Fruit fly (Drosophila melanogaster) whole organism, embryonic: ENCODE measurements around the gene Tace.
A peak's percentile ranks its signal among the peaks of the same experiment; 100 is the strongest.

Source experiments
- Adf1 ChIP-seq: fragments of 200-800 bp; sonication (Bioruptor generic); IDR thresholded peaks from 2 replicates; pipeline ENCODE4 v1.3.6; 2022; ENCODE audit warnings: missing biosample characterization, missing genetic modification characterization
- Antp ChIP-seq: fragments of 200-800 bp; sonication (Bioruptor generic); optimal IDR thresholded peaks from 3 replicates; lab custom pipeline; 2016; ENCODE audit warnings: missing biosample characterization, missing genetic modification characterization
- Atf3 ChIP-seq: fragments of 200-800 bp; sonication (Bioruptor generic); optimal IDR thresholded peaks from 3 replicates; lab custom pipeline; 2016; ENCODE audit warnings: missing biosample characterization, missing genetic modification characterization
- BEAF-32 ChIP-seq: fragments of 200-800 bp; sonication (Bioruptor generic); optimal IDR thresholded peaks from 3 replicates; lab custom pipeline; 2017; ENCODE audit warnings: missing biosample characterization, missing genetic modification characterization, mild to moderate bottlenecking, moderate library complexity, missing genetic modification reagents
- CG10431 ChIP-seq: fragments of 200-800 bp; sonication (Bioruptor generic); optimal IDR thresholded peaks from 3 replicates; lab custom pipeline; 2018; ENCODE audit warnings: missing biosample characterization, mild to moderate bottlenecking, missing genetic modification characterization
- CG12155 ChIP-seq: fragments of 200-800 bp; sonication (Bioruptor generic); optimal IDR thresholded peaks from 3 replicates; lab custom pipeline; 2016; ENCODE audit warnings: missing biosample characterization, missing genetic modification characterization
- CG12391 ChIP-seq: fragments of 200-800 bp; sonication (Bioruptor generic); optimal IDR thresholded peaks from 3 replicates; lab custom pipeline; 2018; ENCODE audit warnings: missing biosample characterization, mild to moderate bottlenecking, missing genetic modification characterization, moderate library complexity
- CG13424 ChIP-seq: fragments of 200-800 bp; sonication (Bioruptor generic); optimal IDR thresholded peaks from 2 replicates; lab custom pipeline; 2019; ENCODE audit warnings: missing biosample characterization, mild to moderate bottlenecking, missing genetic modification characterization, moderate library complexity
- CG13894 ChIP-seq: fragments of 200-800 bp; sonication (Bioruptor generic); optimal IDR thresholded peaks from 3 replicates; lab custom pipeline; 2018; ENCODE audit warnings: missing biosample characterization, mild to moderate bottlenecking, missing genetic modification characterization, moderate library complexity
- CG14014 ChIP-seq: fragments of 200-800 bp; sonication (Bioruptor generic); IDR thresholded peaks from 2 replicates; pipeline ENCODE4 v1.3.6; 2022; ENCODE audit warnings: missing biosample characterization, missing genetic modification characterization
- CG15601 ChIP-seq: fragments of 200-800 bp; sonication (Bioruptor generic); optimal IDR thresholded peaks from 3 replicates; lab custom pipeline; 2019; ENCODE audit warnings: missing biosample characterization, mild to moderate bottlenecking, missing genetic modification characterization, moderate library complexity
- CG17186 ChIP-seq: fragments of 200-800 bp; sonication (Bioruptor generic); optimal IDR thresholded peaks from 3 replicates; lab custom pipeline; 2017; ENCODE audit warnings: missing biosample characterization, missing genetic modification reagents, missing genetic modification characterization
- CG17359 ChIP-seq: fragments of 200-800 bp; sonication (Bioruptor generic); optimal IDR thresholded peaks from 3 replicates; lab custom pipeline; 2018; ENCODE audit warnings: missing biosample characterization, mild to moderate bottlenecking, missing genetic modification characterization, moderate library complexity
- CG2712 ChIP-seq: fragments of 200-800 bp; optimal IDR thresholded peaks from 3 replicates; lab custom pipeline; 2019; ENCODE audit warnings: missing biosample characterization, mild to moderate bottlenecking, missing genetic modification characterization, moderate library complexity
- CG30431 ChIP-seq: fragments of 200-800 bp; sonication (Bioruptor generic); optimal IDR thresholded peaks from 2 replicates; lab custom pipeline; 2017; ENCODE audit warnings: missing biosample characterization, missing genetic modification characterization
- CG33213 ChIP-seq: fragments of 200-800 bp; sonication (Bioruptor generic); optimal IDR thresholded peaks from 3 replicates; lab custom pipeline; 2016; ENCODE audit warnings: missing biosample characterization, missing genetic modification characterization
- CG33557 ChIP-seq: fragments of 200-800 bp; sonication (Bioruptor generic); optimal IDR thresholded peaks from 2 replicates; lab custom pipeline; 2019; ENCODE audit warnings: missing biosample characterization, mild to moderate bottlenecking, missing genetic modification characterization, moderate library complexity
- CG34422 ChIP-seq: fragments of 200-800 bp; sonication (Bioruptor generic); IDR thresholded peaks from 3 replicates; pipeline ENCODE4 v1.3.6; 2022; ENCODE audit warnings: missing biosample characterization, missing genetic modification characterization
- CG7963 ChIP-seq: fragments of 200-800 bp; sonication (Bioruptor generic); IDR thresholded peaks from 3 replicates; pipeline ENCODE4 v1.3.6; 2022; ENCODE audit warnings: missing biosample characterization, missing genetic modification characterization; ENCODE audit not compliant: partially characterized antibody
- CG9437 ChIP-seq: fragments of 200-800 bp; sonication (Bioruptor generic); optimal IDR thresholded peaks from 2 replicates; lab custom pipeline; 2018; ENCODE audit warnings: missing biosample characterization, mild to moderate bottlenecking, missing genetic modification characterization
- CG9932 ChIP-seq: fragments of 200-800 bp; sonication (Bioruptor generic); IDR thresholded peaks from 2 replicates; pipeline ENCODE4 v1.3.6; 2022; ENCODE audit warnings: missing biosample characterization, missing genetic modification characterization
- Dll ChIP-seq: fragments of 200-800 bp; sonication (Bioruptor generic); IDR thresholded peaks from 4 replicates; pipeline ENCODE4 v1.3.6; 2022; ENCODE audit warnings: missing biosample characterization, missing genetic modification characterization; ENCODE audit not compliant: partially characterized antibody
- Doc2 ChIP-seq: fragments of 200-800 bp; sonication (Bioruptor generic); IDR thresholded peaks from 2 replicates; pipeline ENCODE4 v1.3.6; 2022; ENCODE audit warnings: missing biosample characterization, missing genetic modification characterization
- Dref ChIP-seq: fragments of 200-800 bp; sonication (Bioruptor generic); IDR thresholded peaks from 2 replicates; pipeline ENCODE4 v1.3.6; 2022; ENCODE audit warnings: missing biosample characterization, missing genetic modification characterization
- E2f2 ChIP-seq: fragments of 200-800 bp; sonication (Bioruptor generic); IDR thresholded peaks from 2 replicates; pipeline ENCODE4 v1.3.6; 2022; ENCODE audit warnings: missing biosample characterization, missing genetic modification characterization
- Ets97D ChIP-seq: fragments of 200-800 bp; sonication (Bioruptor generic); optimal IDR thresholded peaks from 3 replicates; lab custom pipeline; 2016; ENCODE audit warnings: missing biosample characterization, missing genetic modification characterization
- HLH4C ChIP-seq: fragments of 200-800 bp; sonication (Bioruptor generic); IDR thresholded peaks from 3 replicates; pipeline ENCODE4 v1.3.6; 2022; ENCODE audit warnings: missing biosample characterization, missing genetic modification characterization; ENCODE audit not compliant: partially characterized antibody
- HmgZ ChIP-seq: fragments of 200-800 bp; sonication (Bioruptor generic); optimal IDR thresholded peaks from 2 replicates; lab custom pipeline; 2018; ENCODE audit warnings: missing biosample characterization, mild to moderate bottlenecking, missing genetic modification characterization
- Hmr ChIP-seq: fragments of 200-800 bp; sonication (Bioruptor generic); optimal IDR thresholded peaks from 3 replicates; lab custom pipeline; 2017; ENCODE audit warnings: mild to moderate bottlenecking, missing biosample characterization, missing genetic modification reagents, missing genetic modification characterization
- Hsf ChIP-seq: fragments of 200-800 bp; sonication (Bioruptor generic); optimal IDR thresholded peaks from 3 replicates; lab custom pipeline; 2016; ENCODE audit warnings: missing biosample characterization, missing genetic modification characterization
- Lhr ChIP-seq: fragments of 200-800 bp; sonication (Bioruptor generic); optimal IDR thresholded peaks from 3 replicates; lab custom pipeline; 2017; ENCODE audit warnings: mild to moderate bottlenecking, missing biosample characterization, missing genetic modification reagents, missing genetic modification characterization
- MESR4 ChIP-seq: fragments of 200-800 bp; sonication (Bioruptor generic); optimal IDR thresholded peaks from 2 replicates; lab custom pipeline; 2018; ENCODE audit warnings: missing biosample characterization, mild to moderate bottlenecking, missing genetic modification characterization, moderate library complexity
- Mad ChIP-seq: fragments of 200-800 bp; sonication (Bioruptor generic); optimal IDR thresholded peaks from 2 replicates; lab custom pipeline; 2016; ENCODE audit warnings: missing biosample characterization, missing genetic modification characterization
- Med ChIP-seq: fragments of 200-800 bp; sonication (Bioruptor generic); peaks from one replicate; lab custom pipeline; 2016; ENCODE audit warnings: missing biosample characterization, missing genetic modification characterization, mild to moderate bottlenecking, inconsistent platforms, moderate library complexity
- Rx ChIP-seq: fragments of 200-800 bp; sonication (Bioruptor generic); IDR thresholded peaks from 2 replicates; pipeline ENCODE4 v1.3.6; 2022; ENCODE audit warnings: missing biosample characterization, missing genetic modification characterization
- YL-1 ChIP-seq: fragments of 200-800 bp; sonication (Bioruptor generic); optimal IDR thresholded peaks from 3 replicates; lab custom pipeline; 2017; ENCODE audit warnings: missing biosample characterization, mild to moderate bottlenecking, missing genetic modification characterization
- caup ChIP-seq: fragments of 200-800 bp; sonication (Bioruptor generic); optimal IDR thresholded peaks from 3 replicates; lab custom pipeline; 2017; ENCODE audit warnings: missing biosample characterization, mild to moderate bottlenecking, missing genetic modification characterization, moderate library complexity; ENCODE audit not compliant: severe bottlenecking
- cwo ChIP-seq: fragments of 200-800 bp; sonication (Bioruptor generic); optimal IDR thresholded peaks from 3 replicates; lab custom pipeline; 2017; ENCODE audit warnings: missing biosample characterization, missing genetic modification characterization, mild to moderate bottlenecking, moderate library complexity, missing genetic modification reagents
- danr ChIP-seq: fragments of 200-800 bp; sonication (Bioruptor generic); IDR thresholded peaks from 2 replicates; pipeline ENCODE4 v1.3.6; 2022; ENCODE audit warnings: missing biosample characterization, missing genetic modification characterization
- grau ChIP-seq: fragments of 200-800 bp; optimal IDR thresholded peaks from 3 replicates; lab custom pipeline; 2019; ENCODE audit warnings: missing biosample characterization, mild to moderate bottlenecking, missing genetic modification characterization, moderate library complexity
- gro ChIP-seq: fragments of 200-800 bp; sonication (Bioruptor generic); optimal IDR thresholded peaks from 2 replicates; lab custom pipeline; 2016; ENCODE audit warnings: missing biosample characterization, missing genetic modification characterization
- inv ChIP-seq: fragments of 200-800 bp; sonication (Bioruptor generic); IDR thresholded peaks from 2 replicates; pipeline ENCODE4 v1.3.6; 2022; ENCODE audit warnings: missing biosample characterization, missing genetic modification characterization; ENCODE audit not compliant: partially characterized antibody
- ken ChIP-seq: fragments of 200-800 bp; sonication (Bioruptor generic); IDR thresholded peaks from 3 replicates; pipeline ENCODE4 v1.3.6; 2022; ENCODE audit warnings: missing biosample characterization, missing genetic modification characterization
- lab ChIP-seq: fragments of 200-800 bp; sonication (Bioruptor generic); optimal IDR thresholded peaks from 3 replicates; lab custom pipeline; 2017; ENCODE audit warnings: missing biosample characterization, missing genetic modification characterization, mild to moderate bottlenecking, moderate library complexity, missing genetic modification reagents
- mld ChIP-seq: fragments of 200-800 bp; sonication (Bioruptor generic); IDR thresholded peaks from 3 replicates; pipeline ENCODE4 v1.3.6; 2022; ENCODE audit warnings: missing biosample characterization, missing genetic modification characterization; ENCODE audit not compliant: partially characterized antibody
- onecut ChIP-seq: fragments of 200-800 bp; sonication (Bioruptor generic); IDR thresholded peaks from 2 replicates; pipeline ENCODE4 v1.3.6; 2022; ENCODE audit warnings: missing biosample characterization, missing genetic modification characterization
- phol ChIP-seq: fragments of 200-800 bp; sonication (Bioruptor generic); optimal IDR thresholded peaks from 3 replicates; lab custom pipeline; 2018; ENCODE audit warnings: missing biosample characterization, mild to moderate bottlenecking, missing genetic modification characterization, moderate library complexity
- row ChIP-seq: fragments of 200-800 bp; sonication (Bioruptor generic); IDR thresholded peaks from 3 replicates; pipeline ENCODE4 v1.3.6; 2022; ENCODE audit warnings: missing biosample characterization, missing genetic modification characterization
- unc-4 ChIP-seq: fragments of 200-800 bp; sonication (Bioruptor generic); IDR thresholded peaks from 2 replicates; pipeline ENCODE4 v1.3.6; 2022; ENCODE audit warnings: missing biosample characterization, missing genetic modification characterization; ENCODE audit not compliant: partially characterized antibody
- yki ChIP-seq: fragments of >200 bp; optimal IDR thresholded peaks from 3 replicates; lab custom pipeline; 2018

Gene Tace

dm6 chr3R:30004648-30005047 lies 4.3 kb downstream of the Tace start, which contains the start of the genes Nlp and Nph:
Nlp (plus strand) TSS chr3R:30004785.
Nph (minus strand) TSS chr3R:30004861.
- TF ChIP-seq CG10431 (no peak), caup (peak; percentile 22), Hsf (GFP tag; lab: Kevin White, UChicago) (peak; percentile 36), gro (no peak), CG9437 (GFP tag; lab: Kevin White, UChicago) (no peak), grau (peak; percentile 35), CG13424 (tag; lab: Kevin White, UChicago) (peak; percentile 15), Doc2 (no peak), cwo (GFP tag; lab: Kevin White, UChicago) (peak; percentile 33), CG13894 (tag; lab: Kevin White, UChicago) (no peak), MESR4 (GFP tag; lab: Kevin White, UChicago) (peak; percentile 29), Dll (GFP tag; lab: Robert Waterston, UW) (peak; percentile 96), YL-1 (GFP tag; lab: Kevin White, UChicago) (peak; percentile 93), onecut (peak; percentile 41; the same call in 1 of the 2 replicates), inv (GFP tag; lab: Robert Waterston, UW) (peak; percentile 70), Med (peak; percentile 89), Adf1 (GFP tag; lab: Robert Waterston, UW) (0 out of 2 replicates have a peak, but pooled peaks have one; percentile 7), CG2712 (tag; lab: Kevin White, UChicago) (peak; percentile 49), yki (lab: Kevin White, UChicago) (no peak), CG17359 (peak; percentile 0), Mad (GFP tag; lab: Kevin White, UChicago) (peak; percentile 41), CG12155 (GFP tag; lab: Kevin White, UChicago) (peak; percentile 47), BEAF-32 (GFP tag; lab: Kevin White, UChicago) (peak; percentile 86), CG14014 (GFP tag; lab: Robert Waterston, UW) (no peak), Dref (GFP tag; lab: Robert Waterston, UW) (peak; percentile 71), CG30431 (GFP tag; lab: Kevin White, UChicago) (no peak), lab (GFP tag; lab: Kevin White, UChicago) (no peak), Rx (GFP tag; lab: Robert Waterston, UW) (no peak), CG33557 (GFP tag; lab: Kevin White, UChicago) (no peak), CG9932 (GFP tag; lab: Robert Waterston, UW) (peak; percentile 54), Ets97D (GFP tag; lab: Kevin White, UChicago) (peak; percentile 71), HmgZ (tag; lab: Kevin White, UChicago) (peak; percentile 69), E2f2 (GFP tag; lab: Robert Waterston, UW) (peak; percentile 45), mld (peak; percentile 56; the same call in 1 of the 3 replicates), HLH4C (GFP tag; lab: Robert Waterston, UW) (peak; percentile 89), unc-4 (GFP tag; lab: Robert Waterston, UW) (peak; percentile 90), CG12391 (tag; lab: Kevin White, UChicago) (peak; percentile 42), CG7963 (GFP tag; lab: Robert Waterston, UW) (peak; percentile 62), Lhr (GFP tag; lab: Kevin White, UChicago) (no peak), phol (tag; lab: Kevin White, UChicago) (peak; percentile 92), CG15601 (tag; lab: Kevin White, UChicago) (peak; percentile 5), ken (GFP tag; lab: Robert Waterston, UW) (no peak), Antp (GFP tag; lab: Kevin White, UChicago) (no peak), Atf3 (GFP tag; lab: Kevin White, UChicago) (no peak), danr (GFP tag; lab: Robert Waterston, UW) (no peak), CG33213 (GFP tag; lab: Kevin White, UChicago) (peak; percentile 19), row (GFP tag; lab: Robert Waterston, UW) (peak; percentile 60), CG34422 (GFP tag; lab: Robert Waterston, UW) (peak; percentile 51; the same call in 1 of the 3 replicates), Hmr (GFP tag; lab: Kevin White, UChicago) (no peak), CG17186 (GFP tag; lab: Kevin White, UChicago) (peak; percentile 80)
